Fruit fly (Drosophila melanogaster) whole organism, prepupa: ENCODE measurements around the gene CG12768.

Experiments
- CG10631 ChIP-seq: fragments of 200-800 bp; sonication (Bioruptor generic); optimal IDR thresholded peaks from 2 replicates; lab custom pipeline; 2016; ENCODE audit warnings: missing biosample characterization, missing genetic modification characterization
- CG10669 ChIP-seq: fragments of 200-800 bp; sonication (Bioruptor generic); optimal IDR thresholded peaks from 3 replicates; lab custom pipeline; 2018; ENCODE audit warnings: missing biosample characterization, mild to moderate bottlenecking, missing genetic modification characterization, moderate library complexity
- CG11762 ChIP-seq: fragments of 200-800 bp; sonication (Bioruptor generic); optimal IDR thresholded peaks from 3 replicates; lab custom pipeline; 2016; ENCODE audit warnings: missing biosample characterization, missing genetic modification characterization; ENCODE audit not compliant: insufficient read depth
- CG11902 ChIP-seq: fragments of 200-800 bp; sonication (Bioruptor generic); optimal IDR thresholded peaks from 3 replicates; lab custom pipeline; 2016; ENCODE audit warnings: missing biosample characterization, missing genetic modification characterization
- CG16779 ChIP-seq: fragments of 200-800 bp; sonication (Bioruptor generic); optimal IDR thresholded peaks from 3 replicates; lab custom pipeline; 2017; ENCODE audit warnings: missing biosample characterization, mild to moderate bottlenecking, missing genetic modification characterization
- CG3032 ChIP-seq: fragments of 200-800 bp; optimal IDR thresholded peaks from 2 replicates; lab custom pipeline; 2019; ENCODE audit warnings: missing biosample characterization, mild to moderate bottlenecking, missing genetic modification characterization, moderate library complexity
- CG31627 ChIP-seq: fragments of 200-800 bp; sonication (Bioruptor generic); optimal IDR thresholded peaks from 3 replicates; lab custom pipeline; 2016; ENCODE audit warnings: missing biosample characterization, missing genetic modification characterization
- CG32006 ChIP-seq: fragments of 200-800 bp; sonication (Bioruptor generic); optimal IDR thresholded peaks from 3 replicates; lab custom pipeline; 2017; ENCODE audit warnings: missing biosample characterization, mild to moderate bottlenecking, missing genetic modification characterization
- CG34406 ChIP-seq: fragments of 200-800 bp; sonication (Bioruptor generic); optimal IDR thresholded peaks from 3 replicates; lab custom pipeline; 2016; ENCODE audit warnings: missing biosample characterization, missing genetic modification characterization
- CG3919 ChIP-seq: fragments of 200-800 bp; sonication (Bioruptor generic); optimal IDR thresholded peaks from 3 replicates; lab custom pipeline; 2016; ENCODE audit warnings: missing biosample characterization, missing genetic modification characterization
- CG4318 ChIP-seq: fragments of 200-800 bp; sonication (Bioruptor generic); optimal IDR thresholded peaks from 3 replicates; lab custom pipeline; 2017; ENCODE audit warnings: missing biosample characterization, mild to moderate bottlenecking, missing genetic modification characterization
- CG6163 ChIP-seq: fragments of 200-800 bp; sonication (Bioruptor generic); IDR thresholded peaks from 3 replicates; pipeline ENCODE4 v1.3.6; 2022; ENCODE audit warnings: missing biosample characterization, missing genetic modification characterization
- CG7368 ChIP-seq: fragments of 200-800 bp; sonication (Bioruptor generic); optimal IDR thresholded peaks from 3 replicates; lab custom pipeline; 2016; ENCODE audit warnings: missing biosample characterization, missing genetic modification characterization
- CG8119 ChIP-seq: fragments of 200-800 bp; sonication (Bioruptor generic); IDR thresholded peaks from 3 replicates; pipeline ENCODE4 v1.3.6; 2022; ENCODE audit warnings: missing biosample characterization, missing genetic modification characterization
- CG8632 ChIP-seq: fragments of 200-800 bp; sonication (Bioruptor generic); optimal IDR thresholded peaks from 3 replicates; lab custom pipeline; 2016; ENCODE audit warnings: missing biosample characterization, missing genetic modification characterization
- Eip75B ChIP-seq: fragments of 200-800 bp; sonication (Bioruptor generic); optimal IDR thresholded peaks from 3 replicates; lab custom pipeline; 2016; ENCODE audit warnings: missing biosample characterization, missing genetic modification characterization
- Eip78C ChIP-seq: fragments of 200-800 bp; sonication (Bioruptor generic); peaks from one replicate; lab custom pipeline; 2016; ENCODE audit warnings: missing biosample characterization, missing genetic modification characterization
- Eip93F ChIP-seq: fragments of 200-800 bp; sonication (Bioruptor generic); optimal IDR thresholded peaks from 2 replicates; lab custom pipeline; 2016; ENCODE audit warnings: missing biosample characterization, mild to moderate bottlenecking, missing genetic modification characterization
- Ets21C ChIP-seq: fragments of 200-800 bp; sonication (Bioruptor generic); optimal IDR thresholded peaks from 3 replicates; lab custom pipeline; 2016; ENCODE audit warnings: missing biosample characterization, missing genetic modification characterization
- Gug ChIP-seq: fragments of 200-800 bp; sonication (Bioruptor generic); IDR thresholded peaks from 2 replicates; pipeline ENCODE4 v1.3.6; 2022; ENCODE audit warnings: missing biosample characterization, missing genetic modification characterization
- Hr38 ChIP-seq: sonication (Bioruptor generic); optimal IDR thresholded peaks from 2 replicates; lab custom pipeline; 2016; ENCODE audit warnings: missing biosample characterization, missing genetic modification characterization
- Hr39 ChIP-seq: fragments of 200-800 bp; sonication (Bioruptor generic); optimal IDR thresholded peaks from 2 replicates; lab custom pipeline; 2016; ENCODE audit warnings: missing biosample characterization, missing genetic modification characterization
- Hr4 ChIP-seq: fragments of 200-800 bp; sonication (Bioruptor generic); optimal IDR thresholded peaks from 3 replicates; lab custom pipeline; 2016; ENCODE audit warnings: missing biosample characterization, missing genetic modification characterization
- OdsH ChIP-seq: fragments of 200-800 bp; sonication (Bioruptor generic); optimal IDR thresholded peaks from 3 replicates; lab custom pipeline; 2016; ENCODE audit warnings: missing biosample characterization, missing genetic modification characterization
- Smox ChIP-seq: fragments of 200-800 bp; sonication (Bioruptor generic); optimal IDR thresholded peaks from 3 replicates; lab custom pipeline; 2016; ENCODE audit warnings: missing biosample characterization, missing genetic modification characterization
- Sox102F ChIP-seq: fragments of 200-800 bp; sonication (Bioruptor generic); optimal IDR thresholded peaks from 2 replicates; lab custom pipeline; 2016; ENCODE audit warnings: missing biosample characterization, mild to moderate bottlenecking, missing genetic modification characterization
- achi ChIP-seq: fragments of 200-800 bp; sonication (Bioruptor generic); optimal IDR thresholded peaks from 3 replicates; lab custom pipeline; 2016; ENCODE audit warnings: missing biosample characterization, missing genetic modification characterization
- acj6 ChIP-seq: fragments of 200-800 bp; sonication (Bioruptor generic); optimal IDR thresholded peaks from 3 replicates; lab custom pipeline; 2016; ENCODE audit warnings: missing biosample characterization, missing genetic modification characterization
- dac ChIP-seq: fragments of 200-800 bp; sonication (Bioruptor generic); optimal IDR thresholded peaks from 2 replicates; lab custom pipeline; 2017; ENCODE audit warnings: missing biosample characterization, mild to moderate bottlenecking, missing genetic modification characterization
- esn ChIP-seq: fragments of 200-800 bp; sonication (Bioruptor generic); optimal IDR thresholded peaks from 2 replicates; lab custom pipeline; 2016; ENCODE audit warnings: missing biosample characterization, mild to moderate bottlenecking, missing genetic modification characterization, moderate library complexity
- fd59A ChIP-seq: fragments of 200-800 bp; sonication (Bioruptor generic); optimal IDR thresholded peaks from 2 replicates; lab custom pipeline; 2017; ENCODE audit warnings: missing biosample characterization, mild to moderate bottlenecking, missing genetic modification characterization, missing genetic modification reagents
- fkh ChIP-seq: fragments of 200-800 bp; sonication (Bioruptor generic); optimal IDR thresholded peaks from 3 replicates; lab custom pipeline; 2017; ENCODE audit warnings: missing biosample characterization, mild to moderate bottlenecking, missing genetic modification characterization, moderate library complexity
- net ChIP-seq: fragments of 200-800 bp; sonication (Bioruptor generic); optimal IDR thresholded peaks from 3 replicates; lab custom pipeline; 2016; ENCODE audit warnings: missing biosample characterization, missing genetic modification characterization
- pdm3 ChIP-seq: fragments of 200-800 bp; sonication (Bioruptor generic); optimal IDR thresholded peaks from 3 replicates; lab custom pipeline; 2016; ENCODE audit warnings: missing biosample characterization, missing genetic modification characterization
- salr ChIP-seq, 2 experiments: fragments of 200-800 bp; sonication (Bioruptor generic); optimal IDR thresholded peaks; 3 replicates each; lab custom pipeline; 2016 to 2018; ENCODE audit warnings: missing biosample characterization in 2 of 2, missing genetic modification characterization in 2 of 2, mild to moderate bottlenecking in 1 of 2
- spab ChIP-seq: fragments of 200-800 bp; sonication (Bioruptor generic); optimal IDR thresholded peaks from 2 replicates; lab custom pipeline; 2017; ENCODE audit warnings: missing biosample characterization, mild to moderate bottlenecking, missing genetic modification characterization, missing genetic modification reagents
- ss ChIP-seq, 2 experiments: fragments of 200-800 bp; sonication (Bioruptor generic); optimal IDR thresholded peaks; 2 replicates in 1 of 2; 3 replicates in 1 of 2; lab custom pipeline; 2017 to 2018; ENCODE audit warnings: mild to moderate bottlenecking in 2 of 2, missing biosample characterization in 2 of 2, missing genetic modification characterization in 2 of 2, moderate library complexity in 1 of 2
- topi ChIP-seq: fragments of 200-800 bp; sonication (Bioruptor generic); optimal IDR thresholded peaks from 3 replicates; lab custom pipeline; 2016; ENCODE audit warnings: missing biosample characterization, missing genetic modification characterization
- vri ChIP-seq: fragments of 200-800 bp; sonication (Bioruptor generic); optimal IDR thresholded peaks from 3 replicates; lab custom pipeline; 2016; ENCODE audit warnings: missing biosample characterization, mild to moderate bottlenecking, missing genetic modification characterization

Gene CG12768

DNA sequence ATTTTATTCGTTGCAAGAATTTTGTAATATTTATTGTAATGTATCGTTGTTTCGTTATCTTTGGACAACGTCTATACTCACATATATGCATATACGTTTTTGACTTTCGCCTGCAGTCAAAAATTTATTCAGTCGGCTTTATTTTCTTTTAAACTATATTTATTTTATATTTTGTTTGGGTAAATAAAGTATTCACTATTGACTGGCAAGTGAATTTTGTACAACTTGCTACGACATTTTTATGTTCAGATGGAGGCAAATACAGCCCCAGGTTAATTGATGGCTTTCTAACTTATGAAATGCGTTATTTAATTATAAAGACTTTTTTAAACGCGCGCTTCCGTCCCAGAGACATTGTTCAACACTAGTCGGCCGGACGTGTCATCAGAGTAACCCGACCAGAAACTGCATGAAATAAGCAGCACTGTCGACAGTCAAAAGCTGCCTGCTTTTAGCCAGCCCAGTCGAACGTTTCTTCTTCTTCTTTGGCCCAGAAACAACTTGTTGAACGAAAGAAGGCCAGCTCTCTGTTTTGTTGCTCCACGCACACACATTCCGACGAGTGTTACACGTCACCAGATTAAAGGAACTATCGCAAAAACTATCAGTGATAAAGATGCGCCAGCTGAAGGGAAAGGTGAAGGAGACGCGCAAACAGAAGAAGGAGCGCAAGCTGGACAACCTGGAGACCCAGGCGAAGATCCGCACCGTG, 46.8 kb upstream of the CG12768 start, which contains the start of gene CG33169 (continued):
- TF ChIP-seq CG3919 (peak; percentile 73), fd59A (GFP tag; lab: Kevin White, UChicago) (peak; percentile 23), Hr4 (no peak), Gug (GFP tag; lab: Robert Waterston, UW) (no peak), vri (GFP tag; lab: Kevin White, UChicago) (peak; percentile 81), net (peak; percentile 48), CG7368 (GFP tag; lab: Kevin White, UChicago) (peak; percentile 37), OdsH (GFP tag; lab: Kevin White, UChicago) (peak; percentile 53), Ets21C (GFP tag; lab: Kevin White, UChicago) (peak; percentile 44), CG4318 (GFP tag; lab: Kevin White, UChicago) (no peak), CG16779 (tag; lab: Kevin White, UChicago) (no peak), CG3032 (tag; lab: Kevin White, UChicago) (peak; percentile 46), Eip75B (GFP tag; lab: Kevin White, UChicago) (peak; percentile 92), CG32006 (GFP tag; lab: Kevin White, UChicago) (peak; percentile 48), CG11762 (GFP tag; lab: Kevin White, UChicago) (no peak)

DNA sequence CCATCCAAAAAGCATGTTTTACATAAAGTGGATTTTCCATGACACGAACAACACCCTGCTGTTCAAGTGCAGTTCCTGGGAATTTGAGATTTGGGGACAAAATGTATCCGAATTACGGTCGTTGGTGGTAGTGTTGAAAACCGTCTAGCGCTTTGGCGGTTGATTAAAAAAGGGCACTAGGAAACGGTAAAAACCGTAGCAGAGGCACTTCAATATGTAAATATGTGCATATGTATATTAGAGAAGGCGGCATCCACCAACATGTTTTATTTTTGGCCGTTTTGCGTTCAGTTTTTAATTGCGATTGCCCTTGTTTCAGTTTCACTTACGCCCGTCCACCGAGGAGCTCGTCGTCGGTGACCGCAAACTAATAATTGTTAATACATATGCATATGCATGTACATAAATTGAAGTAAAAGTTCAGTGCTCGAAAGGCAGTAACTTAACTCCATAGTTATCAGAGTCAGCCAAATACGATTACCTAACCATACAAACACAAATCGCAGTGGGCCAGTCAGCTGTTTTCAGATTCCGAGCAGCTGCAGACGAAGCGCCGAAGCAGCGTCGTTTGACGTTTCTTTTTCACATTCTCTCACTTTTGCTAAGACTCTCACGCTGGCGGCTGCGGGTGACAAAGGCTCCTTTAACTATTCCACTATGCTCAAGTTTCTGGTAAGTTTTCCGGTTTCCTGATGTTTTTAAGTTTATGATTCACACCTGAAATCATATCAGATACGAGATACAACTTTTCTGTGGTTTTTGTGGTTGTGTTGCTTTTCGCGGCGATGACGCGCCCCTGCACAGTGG, 45.8 kb upstream of the CG12768 start, which contains the start of gene CG33170:
CG33170 (plus strand) TSS at position 347 of the 807 bp plus-strand sequence.
- TF ChIP-seq Hr4 (no peak), ss (GFP tag; optimal IDR thresholded peaks at IDR 0.05; lab: Kevin White, UChicago) (peak in 1 of 2 experiments; percentile 41), fkh (GFP tag; lab: Kevin White, UChicago) (peak; percentile 45), Eip78C (GFP tag; lab: Kevin White, UChicago) (peak; percentile 69), spab (GFP tag; lab: Kevin White, UChicago) (no peak), CG7368 (GFP tag; lab: Kevin White, UChicago) (no peak), CG6163 (GFP tag; lab: Robert Waterston, UW) (no peak), CG3032 (tag; lab: Kevin White, UChicago) (no peak), net (no peak), esn (GFP tag; lab: Kevin White, UChicago) (no peak), Eip75B (GFP tag; lab: Kevin White, UChicago) (no peak), CG32006 (GFP tag; lab: Kevin White, UChicago) (no peak), acj6 (GFP tag; lab: Kevin White, UChicago) (no peak), dac (no peak), Hr39 (no peak), salr (GFP tag; optimal IDR thresholded peaks at IDR 0.05; lab: Kevin White, UChicago) (no peak), CG16779 (tag; lab: Kevin White, UChicago) (no peak), CG31627 (no peak), vri (GFP tag; lab: Kevin White, UChicago) (peak; percentile 93), CG10669 (GFP tag; lab: Kevin White, UChicago) (no peak), Sox102F (no peak), CG34406 (no peak), topi (GFP tag; lab: Kevin White, UChicago) (peak; percentile 8), CG11902 (GFP tag; lab: Kevin White, UChicago) (no peak), CG8632 (no peak), Ets21C (GFP tag; lab: Kevin White, UChicago) (no peak), Eip93F (GFP tag; lab: Kevin White, UChicago) (no peak), CG8119 (GFP tag; lab: Robert Waterston, UW) (no peak), Hr38 (GFP tag; lab: Kevin White, UChicago) (no peak), pdm3 (GFP tag; lab: Kevin White, UChicago) (no peak), Smox (GFP tag; lab: Kevin White, UChicago) (no peak), CG10631 (GFP tag; lab: Kevin White, UChicago) (no peak), achi (GFP tag; lab: Kevin White, UChicago) (peak; percentile 77)
